Fruit fly (Drosophila melanogaster) whole organism: ENCODE data around the gene drongo.

ENCODE experiments used
- CG8478 ChIP-seq: fragments of >200 bp; optimal IDR thresholded peaks from 2 replicates; lab custom pipeline; 2018; ENCODE audit warnings: inconsistent platforms
- psq ChIP-seq: fragments of >200 bp; optimal IDR thresholded peaks from 2 replicates; lab custom pipeline; 2017

DNA sequence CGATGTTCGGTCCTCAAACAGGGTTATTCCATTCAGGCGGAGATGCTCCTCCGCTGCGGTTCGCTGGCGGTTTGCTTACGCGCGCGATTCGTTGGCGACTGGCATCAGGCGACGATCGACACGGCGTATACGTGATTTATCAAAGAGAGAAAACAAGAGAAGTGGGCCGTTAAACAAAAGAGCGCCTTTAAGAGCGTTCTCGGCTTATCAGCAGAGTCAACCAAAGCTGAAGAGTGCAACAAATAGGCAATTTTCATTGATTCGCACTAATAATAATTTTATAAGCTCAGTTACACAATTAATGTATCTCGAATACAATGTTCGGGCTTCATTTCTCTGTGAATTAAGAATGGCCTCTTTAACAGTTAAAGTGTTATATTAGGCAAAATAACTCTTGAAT is 60.2 kb downstream of the drongo start, which contains the start of gene Pkg21D:
- TF ChIP-seq CG8478 (no peak), psq (no peak)
